Worm (Caenorhabditis elegans) whole organism, L3 larva: Measurements from ENCODE around the gene mdmh-35.

ENCODE experiments used
- R02D3.7 ChIP-seq: fragments of 150-350 bp; optimal IDR thresholded peaks from 2 replicates; lab custom pipeline; 2014; ENCODE audit warnings: missing biosample characterization, missing genetic modification characterization
- aly-2 ChIP-seq: fragments of 150-350 bp; optimal IDR thresholded peaks from 2 replicates; lab custom pipeline; 2014; ENCODE audit warnings: missing biosample characterization, missing genetic modification characterization
- ceh-82 ChIP-seq: fragments of 150-350 bp; optimal IDR thresholded peaks from 2 replicates; lab custom pipeline; 2014; ENCODE audit warnings: missing biosample characterization, missing genetic modification characterization
- hmg-11 ChIP-seq: sonication (generic microtip); optimal IDR thresholded peaks from 2 replicates; lab custom pipeline; 2016; ENCODE audit warnings: missing genetic modification characterization, missing compliant biosample characterization
- nhr-11 ChIP-seq: fragments of 150-350 bp; optimal IDR thresholded peaks from 2 replicates; lab custom pipeline; 2014; ENCODE audit warnings: missing biosample characterization, missing genetic modification characterization
- nhr-12 ChIP-seq: fragments of 150-350 bp; optimal IDR thresholded peaks from 2 replicates; lab custom pipeline; 2014; ENCODE audit warnings: missing biosample characterization, missing genetic modification characterization
- nhr-28 ChIP-seq: fragments of 150-350 bp; optimal IDR thresholded peaks from 2 replicates; lab custom pipeline; 2014; ENCODE audit warnings: missing biosample characterization, missing genetic modification characterization
- unc-62 ChIP-seq: fragments of 150-350 bp; sonication (generic microtip); optimal IDR thresholded peaks from 4 replicates; lab custom pipeline; 2014; ENCODE audit warnings: missing biosample characterization, missing genetic modification reagents, missing genetic modification characterization
- ztf-4 ChIP-seq: fragments of 150-350 bp; optimal IDR thresholded peaks from 2 replicates; lab custom pipeline; 2014; ENCODE audit warnings: missing biosample characterization, missing genetic modification characterization

DNA sequence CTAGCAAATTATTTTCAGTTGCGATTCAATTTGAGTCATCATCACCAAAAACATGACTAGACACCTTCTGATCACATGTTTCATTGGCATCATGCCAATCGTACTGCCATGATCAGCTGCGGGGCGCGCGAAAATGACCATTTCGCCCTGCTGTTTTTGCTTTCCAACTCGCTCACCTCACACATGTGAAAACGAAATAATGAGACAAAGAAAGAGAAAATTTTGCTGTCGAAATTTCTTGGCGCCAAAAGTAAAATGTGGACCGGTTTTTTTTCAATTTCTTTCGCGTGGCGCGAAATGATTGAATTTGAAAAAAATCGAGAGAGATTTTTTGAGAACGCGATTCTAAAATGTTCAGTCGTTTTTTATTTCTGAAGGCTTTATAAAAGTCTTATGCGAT lies 48.6 kb downstream of the mdmh-35 start:
- TF ChIP-seq nhr-28 (tag; lab: Kevin White, UChicago) = no peak
- TF ChIP-seq hmg-11 (tag; lab: Kevin White, UChicago) = no peak
- TF ChIP-seq R02D3.7 = no peak
- no peak for TF ChIP-seq unc-62 (GFP tag; lab: Kevin White, UChicago)
- TF ChIP-seq nhr-12 (tag; lab: Kevin White, UChicago) = no peak
- no peak for TF ChIP-seq nhr-11
- no peak for TF ChIP-seq ztf-4 (tag; lab: Kevin White, UChicago)
- no peak for TF ChIP-seq aly-2 (tag; lab: Kevin White, UChicago)
- TF ChIP-seq ceh-82 = no peak
